Worm (Caenorhabditis elegans) whole organism, L4 larva: ENCODE data around the gene ucr-2.3.

Experiments used
- F44E2.7 ChIP-seq: fragments of 200-800 bp; sonication (Bioruptor generic); IDR thresholded peaks from 2 replicates; pipeline ENCODE4 v2.1.2; 2022; ENCODE audit warnings: missing genetic modification characterization, missing compliant biosample characterization
- F49E8.2 ChIP-seq: sonication (generic microtip); optimal IDR thresholded peaks from 2 replicates; lab custom pipeline; 2016; ENCODE audit warnings: missing compliant biosample characterization, mild to moderate bottlenecking, missing genetic modification characterization, borderline replicate concordance
- R02D3.7 ChIP-seq: fragments of 150-350 bp; sonication (generic microtip); optimal IDR thresholded peaks from 3 replicates; lab custom pipeline; 2014; ENCODE audit warnings: missing biosample characterization, missing genetic modification characterization
- T20F7.1 ChIP-seq: fragments of 200-800 bp; sonication (Bioruptor generic); optimal IDR thresholded peaks from 2 replicates; lab custom pipeline; 2018; ENCODE audit warnings: mild to moderate bottlenecking, missing genetic modification characterization, missing compliant biosample characterization
- T26A8.4 ChIP-seq: fragments of 200-800 bp; sonication (Bioruptor generic); IDR thresholded peaks from 2 replicates; pipeline ENCODE4 v1.3.6; 2022; ENCODE audit warnings: missing genetic modification characterization, missing compliant biosample characterization
- Y105C5A.15 ChIP-seq: fragments of 200-800 bp; sonication (Bioruptor generic); IDR thresholded peaks from 2 replicates; pipeline ENCODE4 v1.3.6; 2022; ENCODE audit warnings: missing genetic modification characterization, missing compliant biosample characterization
- Y48G9A.11 ChIP-seq: fragments of 200-800 bp; sonication (Bioruptor generic); IDR thresholded peaks from 2 replicates; pipeline ENCODE4 v1.3.6; 2022; ENCODE audit warnings: missing genetic modification reagents, missing genetic modification characterization, missing compliant biosample characterization
- ZK337.2 ChIP-seq: fragments of 200-800 bp; sonication (Bioruptor generic); IDR thresholded peaks from 2 replicates; pipeline ENCODE4 v1.3.6; 2022; ENCODE audit warnings: missing genetic modification reagents, missing genetic modification characterization, missing compliant biosample characterization
- aha-1 ChIP-seq: fragments of 150-350 bp; peaks from one replicate; lab custom pipeline; 2014; ENCODE audit warnings: missing biosample characterization, missing genetic modification characterization
- aly-2 ChIP-seq: sonication (generic microtip); optimal IDR thresholded peaks from 2 replicates; lab custom pipeline; 2018; ENCODE audit warnings: missing biosample characterization, missing genetic modification characterization
- attf-4 ChIP-seq: sonication (generic microtip); optimal IDR thresholded peaks from 3 replicates; lab custom pipeline; 2017; ENCODE audit warnings: missing biosample characterization, missing genetic modification characterization
- ceh-44 ChIP-seq: fragments of 200-800 bp; sonication (Bioruptor generic); IDR thresholded peaks from 2 replicates; pipeline ENCODE4 v1.3.6; 2022; ENCODE audit warnings: missing genetic modification reagents, missing genetic modification characterization, missing compliant biosample characterization
- ctbp-1 ChIP-seq: fragments of 200-800 bp; sonication (Bioruptor generic); IDR thresholded peaks from 2 replicates; pipeline ENCODE4 v1.3.6; 2022; ENCODE audit warnings: missing genetic modification reagents, missing genetic modification characterization, missing compliant biosample characterization
- daf-8 ChIP-seq: fragments of 200-800 bp; sonication (Bioruptor generic); IDR thresholded peaks from 2 replicates; pipeline ENCODE4 v1.3.6; 2022; ENCODE audit warnings: missing genetic modification characterization, missing compliant biosample characterization
- dmd-6 ChIP-seq: fragments of 200-800 bp; sonication (Bioruptor generic); IDR thresholded peaks from 2 replicates; pipeline ENCODE4 v1.3.6; 2022; ENCODE audit warnings: missing genetic modification reagents, missing genetic modification characterization, missing compliant biosample characterization
- dmd-9 ChIP-seq: fragments of 200-800 bp; sonication (Bioruptor generic); IDR thresholded peaks from 2 replicates; pipeline ENCODE4 v1.3.6; 2022; ENCODE audit warnings: missing genetic modification reagents, missing genetic modification characterization, missing compliant biosample characterization
- dve-1 ChIP-seq: sonication (generic microtip); optimal IDR thresholded peaks from 2 replicates; lab custom pipeline; 2017; ENCODE audit warnings: antibody characterized with exemption, mild to moderate bottlenecking, missing genetic modification characterization, missing compliant biosample characterization; ENCODE audit not compliant: insufficient read depth
- egl-43 ChIP-seq: fragments of 200-800 bp; sonication (Bioruptor generic); IDR thresholded peaks from 2 replicates; pipeline ENCODE4 v1.3.6; 2022; ENCODE audit warnings: missing genetic modification reagents, missing genetic modification characterization, missing compliant biosample characterization
- fos-1 ChIP-seq: fragments of 150-350 bp; optimal IDR thresholded peaks from 2 replicates; lab custom pipeline; 2014; ENCODE audit warnings: missing biosample characterization, missing genetic modification characterization
- hlh-30 ChIP-seq: sonication (generic microtip); optimal IDR thresholded peaks from 2 replicates; lab custom pipeline; 2017; ENCODE audit warnings: antibody characterized with exemption, mild to moderate bottlenecking, missing genetic modification characterization, missing compliant biosample characterization; ENCODE audit not compliant: insufficient read depth
- hmg-1.1 ChIP-seq: fragments of 200-800 bp; sonication (Bioruptor generic); IDR thresholded peaks from 2 replicates; pipeline ENCODE4 v1.3.6; 2022; ENCODE audit warnings: missing genetic modification reagents, missing genetic modification characterization, missing compliant biosample characterization
- lin-29 ChIP-seq: fragments of 200-800 bp; sonication (Bioruptor generic); IDR thresholded peaks from 2 replicates; pipeline ENCODE4 v1.3.6; 2022; ENCODE audit warnings: missing genetic modification reagents, missing genetic modification characterization, missing compliant biosample characterization
- lin-38 ChIP-seq: fragments of 200-800 bp; sonication (Bioruptor generic); IDR thresholded peaks from 2 replicates; pipeline ENCODE4 v1.3.6; 2022; ENCODE audit warnings: missing genetic modification reagents, missing genetic modification characterization, missing compliant biosample characterization
- lir-3 ChIP-seq: sonication (generic microtip); optimal IDR thresholded peaks from 2 replicates; lab custom pipeline; 2016; ENCODE audit warnings: mild to moderate bottlenecking, missing genetic modification characterization, missing compliant biosample characterization
- madf-9 ChIP-seq: fragments of 200-800 bp; sonication (Bioruptor generic); conservative IDR thresholded peaks from 2 replicates; pipeline ENCODE4 v1.3.6; 2022; ENCODE audit warnings: missing genetic modification reagents, missing genetic modification characterization, missing compliant biosample characterization
- mdl-1 ChIP-seq, 2 experiments: fragments of 150-350 bp in 1 of 2; sonication (generic microtip) in 1 of 2; optimal IDR thresholded peaks; 2 replicates each; lab custom pipeline; 2014 to 2017; ENCODE audit warnings: missing biosample characterization in 2 of 2, missing genetic modification characterization in 2 of 2
- mep-1 ChIP-seq: fragments of 150-350 bp; sonication (generic microtip); optimal IDR thresholded peaks from 3 replicates; lab custom pipeline; 2014; ENCODE audit warnings: missing biosample characterization, missing genetic modification characterization
- mxl-2 ChIP-seq: fragments of 200-800 bp; sonication (Bioruptor generic); conservative IDR thresholded peaks from 2 replicates; pipeline ENCODE4 v1.3.6; 2022; ENCODE audit warnings: missing genetic modification reagents, missing genetic modification characterization, missing compliant biosample characterization
- mxl-3 ChIP-seq: fragments of 200-800 bp; sonication (Bioruptor generic); optimal IDR thresholded peaks from 2 replicates; lab custom pipeline; 2018; ENCODE audit warnings: mild to moderate bottlenecking, missing genetic modification characterization, missing compliant biosample characterization
- nhr-102 ChIP-seq: sonication (generic microtip); optimal IDR thresholded peaks from 2 replicates; lab custom pipeline; 2016; ENCODE audit warnings: mild to moderate bottlenecking, missing genetic modification characterization, moderate library complexity, missing compliant biosample characterization
- nhr-25 ChIP-seq: sonication (generic microtip); optimal IDR thresholded peaks from 2 replicates; lab custom pipeline; 2017; ENCODE audit warnings: missing genetic modification characterization, mild to moderate bottlenecking, missing compliant biosample characterization, antibody characterized with exemption, moderate library complexity, borderline replicate concordance; ENCODE audit not compliant: insufficient read depth
- nhr-28 ChIP-seq: fragments of 150-350 bp; optimal IDR thresholded peaks from 2 replicates; lab custom pipeline; 2014; ENCODE audit warnings: missing biosample characterization, missing genetic modification characterization
- nhr-42 ChIP-seq: fragments of 200-800 bp; sonication (Bioruptor generic); IDR thresholded peaks from 2 replicates; pipeline ENCODE4 v1.3.6; 2022; ENCODE audit warnings: missing genetic modification characterization, missing compliant biosample characterization
- nhr-48 ChIP-seq: sonication (generic microtip); optimal IDR thresholded peaks from 2 replicates; lab custom pipeline; 2016; ENCODE audit warnings: mild to moderate bottlenecking, missing genetic modification characterization, missing compliant biosample characterization
- nhr-76 ChIP-seq: fragments of 150-350 bp; optimal IDR thresholded peaks from 2 replicates; lab custom pipeline; 2014; ENCODE audit warnings: missing biosample characterization, missing genetic modification characterization
- nhr-77 ChIP-seq: fragments of 150-350 bp; optimal IDR thresholded peaks from 2 replicates; lab custom pipeline; 2014; ENCODE audit warnings: missing biosample characterization, missing genetic modification characterization
- php-3 ChIP-seq: fragments of 200-800 bp; sonication (Bioruptor generic); IDR thresholded peaks from 2 replicates; pipeline ENCODE4 v1.3.6; 2022; ENCODE audit warnings: missing genetic modification reagents, missing genetic modification characterization, missing compliant biosample characterization
- pqm-1 ChIP-seq: sonication (generic microtip); optimal IDR thresholded peaks from 2 replicates; lab custom pipeline; 2017; ENCODE audit warnings: missing biosample characterization, missing genetic modification characterization
- sdz-12 ChIP-seq: fragments of 200-800 bp; sonication (Bioruptor generic); optimal IDR thresholded peaks from 2 replicates; lab custom pipeline; 2018; ENCODE audit warnings: mild to moderate bottlenecking, missing genetic modification characterization, missing compliant biosample characterization
- set-16 ChIP-seq: fragments of 200-800 bp; sonication (Bioruptor generic); IDR thresholded peaks from 2 replicates; pipeline ENCODE4 v1.3.6; 2022; ENCODE audit warnings: missing genetic modification reagents, missing genetic modification characterization, missing compliant biosample characterization
- snpc-4 ChIP-seq: fragments of 150-350 bp; optimal IDR thresholded peaks from 2 replicates; lab custom pipeline; 2014; ENCODE audit warnings: missing biosample characterization, missing genetic modification characterization
- spr-1 ChIP-seq: sonication (generic microtip); optimal IDR thresholded peaks from 2 replicates; lab custom pipeline; 2016; ENCODE audit warnings: mild to moderate bottlenecking, missing genetic modification characterization, missing compliant biosample characterization
- spr-3 ChIP-seq: fragments of 200-800 bp; sonication (Bioruptor generic); optimal IDR thresholded peaks from 2 replicates; lab custom pipeline; 2018; ENCODE audit warnings: mild to moderate bottlenecking, missing genetic modification characterization, missing compliant biosample characterization
- tra-1 ChIP-seq: fragments of 200-800 bp; sonication (Bioruptor generic); IDR thresholded peaks from 2 replicates; pipeline ENCODE4 v1.3.6; 2022; ENCODE audit warnings: missing genetic modification reagents, missing genetic modification characterization, missing compliant biosample characterization
- unc-130 ChIP-seq: sonication (generic microtip); optimal IDR thresholded peaks from 2 replicates; lab custom pipeline; 2016; ENCODE audit warnings: missing genetic modification reagents, missing genetic modification characterization, missing compliant biosample characterization
- unc-39 ChIP-seq: sonication (generic microtip); optimal IDR thresholded peaks from 2 replicates; lab custom pipeline; 2017; ENCODE audit warnings: missing biosample characterization, missing genetic modification characterization
- unc-62 ChIP-seq, 3 experiments: fragments of 150-350 bp in 1 of 3; sonication (generic microtip); optimal IDR thresholded peaks in 2 of 3; peaks in 1 of 3; 1 replicate in 1 of 3; 2 replicates in 2 of 3; lab custom pipeline; 2014 to 2017; ENCODE audit warnings: missing biosample characterization in 3 of 3, missing genetic modification characterization in 3 of 3, missing genetic modification reagents in 3 of 3, missing genotype in 1 of 3
- zip-11 ChIP-seq: fragments of 200-800 bp; sonication (Bioruptor generic); IDR thresholded peaks from 2 replicates; pipeline ENCODE4 v1.3.6; 2022; ENCODE audit warnings: missing genetic modification characterization, missing compliant biosample characterization
- ztf-7 ChIP-seq: fragments of 150-350 bp; optimal IDR thresholded peaks from 2 replicates; lab custom pipeline; 2014; ENCODE audit warnings: missing biosample characterization, missing genetic modification characterization

The ucr-2.3 gene

ce11 chrIII:833711-834442, 45.8 kb upstream of the ucr-2.3 start (continued):
- TF ChIP-seq unc-39: no peak
- TF ChIP-seq egl-43: peak; percentile 78
- no peak for TF ChIP-seq zip-11 (GFP tag; lab: Robert Waterston, UW)
- TF ChIP-seq unc-130 (GFP tag; lab: Kevin White, UChicago): no peak
- peak; percentile 99 for TF ChIP-seq aha-1 (tag; lab: Kevin White, UChicago)
- TF ChIP-seq nhr-76 (tag; lab: Kevin White, UChicago): peak; percentile 37
- peak; percentile 82 for TF ChIP-seq nhr-42 (GFP tag; lab: Robert Waterston, UW)
- TF ChIP-seq Y105C5A.15 (GFP tag; lab: Robert Waterston, UW): 0 out of 2 replicates have a peak, but pooled peaks have one; percentile 27
- peak; percentile 77 for TF ChIP-seq php-3
- peak; percentile 57; the same call in 1 of the 2 replicates for TF ChIP-seq madf-9 (GFP tag; lab: Robert Waterston, UW)
- TF ChIP-seq ctbp-1 (GFP tag; lab: Robert Waterston, UW): peak; percentile 82
- TF ChIP-seq spr-3 (GFP tag; lab: Kevin White, UChicago): no peak
- peak; percentile 99 for TF ChIP-seq mxl-3
- TF ChIP-seq T26A8.4 (GFP tag; lab: Robert Waterston, UW): peak; percentile 81
- TF ChIP-seq ceh-44 (GFP tag; lab: Robert Waterston, UW): no peak
- peak; percentile 86 to 98 for TF ChIP-seq mdl-1 (tag; optimal IDR thresholded peaks at IDR 0.05; lab: Kevin White, UChicago)
- peak; percentile 97 for TF ChIP-seq dmd-6 (GFP tag; lab: Robert Waterston, UW)
- peak; percentile 1 for TF ChIP-seq attf-4 (tag; lab: Kevin White, UChicago)
- peak; percentile 75 for TF ChIP-seq spr-1
- no peak for TF ChIP-seq F49E8.2 (tag; lab: Kevin White, UChicago)
- TF ChIP-seq nhr-102 (tag; lab: Kevin White, UChicago): peak; percentile 76
- peak; percentile 83 for TF ChIP-seq nhr-48 (tag; lab: Kevin White, UChicago)
- no peak for TF ChIP-seq ZK337.2 (GFP tag; lab: Robert Waterston, UW)
- no peak for TF ChIP-seq daf-8
- TF ChIP-seq aly-2 (tag; lab: Kevin White, UChicago): no peak
- TF ChIP-seq R02D3.7 (tag; lab: Kevin White, UChicago): no peak
- TF ChIP-seq lin-29 (GFP tag; lab: Robert Waterston, UW): no peak
- no peak for TF ChIP-seq Y48G9A.11
- TF ChIP-seq nhr-25 (tag; lab: Kevin White, UChicago): peak; percentile 92
- peak; percentile 55; the same call in 1 of the 2 replicates for TF ChIP-seq set-16
- TF ChIP-seq F44E2.7: no peak
- TF ChIP-seq snpc-4: no peak
- peak; percentile 98 for TF ChIP-seq hlh-30 (tag; lab: Kevin White, UChicago)
- peak; percentile 98 for TF ChIP-seq dve-1 (tag; lab: Kevin White, UChicago)
- peak; percentile 25 to 100 for TF ChIP-seq unc-62 (GFP tag; optimal IDR thresholded peaks at IDR 0.05 in 1 of 2; lab: Kevin White, UChicago)
- no peak for TF ChIP-seq unc-62 (tag; optimal IDR thresholded peaks at IDR 0.05; lab: Kevin White, UChicago)
- TF ChIP-seq mxl-2 (GFP tag; lab: Robert Waterston, UW): 0 out of 2 replicates have a peak, but pooled peaks have one; percentile 3
- TF ChIP-seq mep-1 (tag; lab: Kevin White, UChicago): peak; percentile 97
- TF ChIP-seq ztf-7 (tag; lab: Kevin White, UChicago): peak; percentile 98
- peak; percentile 90 for TF ChIP-seq hmg-1.1 (GFP tag; lab: Robert Waterston, UW)
- TF ChIP-seq dmd-9 (GFP tag; lab: Robert Waterston, UW): peak; percentile 72; the same call in 1 of the 2 replicates
- TF ChIP-seq T20F7.1 (GFP tag; lab: Kevin White, UChicago): peak; percentile 73
- no peak for TF ChIP-seq sdz-12 (GFP tag; lab: Kevin White, UChicago)
- peak; percentile 98 for TF ChIP-seq nhr-28 (tag; lab: Kevin White, UChicago)
- TF ChIP-seq nhr-77 (tag; lab: Kevin White, UChicago): peak; percentile 98
- TF ChIP-seq tra-1: peak; percentile 77
- peak; percentile 70 for TF ChIP-seq lin-38
- TF ChIP-seq lir-3 (tag; lab: Kevin White, UChicago): no peak
- TF ChIP-seq fos-1 (tag; lab: Kevin White, UChicago): peak; percentile 78
- peak; percentile 35 for TF ChIP-seq pqm-1 (tag; lab: Kevin White, UChicago)
